Fruit fly (Drosophila melanogaster) Kc167 (cell line): ENCODE results near the gene CG14212.

Source experiments
- Myc ChIP-seq: fragments of >200 bp; optimal IDR thresholded peaks from 2 replicates; lab custom pipeline; 2017; ENCODE audit warnings: missing external identifiers
- Sin3A ChIP-seq: fragments of >200 bp; optimal IDR thresholded peaks from 2 replicates; lab custom pipeline; 2018; ENCODE audit warnings: missing external identifiers
- h ChIP-seq: fragments of >200 bp; optimal IDR thresholded peaks from 3 replicates; lab custom pipeline; 2018; ENCODE audit warnings: missing external identifiers
- insv ChIP-seq: fragments of >200 bp; optimal IDR thresholded peaks from 3 replicates; lab custom pipeline; 2018; ENCODE audit warnings: missing external identifiers
- ttk ChIP-seq: sonication (Bioruptor generic); optimal IDR thresholded peaks from 2 replicates; lab custom pipeline; 2017; ENCODE audit warnings: missing external identifiers

dm6 chrX:19667444-19668104 is 42.1 kb downstream of the CG14212 start:
- no peak for TF ChIP-seq h (lab: Kevin White, UChicago)
- TF ChIP-seq Myc (lab: Kevin White, UChicago) = no peak
- no peak for TF ChIP-seq ttk
- no peak for TF ChIP-seq Sin3A (lab: Kevin White, UChicago)
- TF ChIP-seq insv (lab: Kevin White, UChicago) = no peak
